Worm (Caenorhabditis elegans) whole organism, L3 larva: Measurements from ENCODE around the gene C04E6.7.

ENCODE experiments used
- aly-2 ChIP-seq: fragments of 150-350 bp; optimal IDR thresholded peaks from 2 replicates; lab custom pipeline; 2014; ENCODE audit warnings: missing biosample characterization, missing genetic modification characterization
- ama-1 ChIP-seq: fragments of 150-350 bp; optimal IDR thresholded peaks from 2 replicates; lab custom pipeline; 2018
- nhr-28 ChIP-seq: fragments of 150-350 bp; optimal IDR thresholded peaks from 2 replicates; lab custom pipeline; 2014; ENCODE audit warnings: missing biosample characterization, missing genetic modification characterization
- pha-4 ChIP-seq: fragments of 150-350 bp; optimal IDR thresholded peaks from 2 replicates; lab custom pipeline; 2014; ENCODE audit warnings: missing biosample characterization, missing genetic modification reagents, missing genetic modification characterization
- snpc-4 ChIP-seq: fragments of 150-350 bp; optimal IDR thresholded peaks from 2 replicates; lab custom pipeline; 2014; ENCODE audit warnings: missing biosample characterization, missing genetic modification characterization
- unc-62 ChIP-seq: fragments of 150-350 bp; sonication (generic microtip); optimal IDR thresholded peaks from 4 replicates; lab custom pipeline; 2014; ENCODE audit warnings: missing biosample characterization, missing genetic modification reagents, missing genetic modification characterization

DNA sequence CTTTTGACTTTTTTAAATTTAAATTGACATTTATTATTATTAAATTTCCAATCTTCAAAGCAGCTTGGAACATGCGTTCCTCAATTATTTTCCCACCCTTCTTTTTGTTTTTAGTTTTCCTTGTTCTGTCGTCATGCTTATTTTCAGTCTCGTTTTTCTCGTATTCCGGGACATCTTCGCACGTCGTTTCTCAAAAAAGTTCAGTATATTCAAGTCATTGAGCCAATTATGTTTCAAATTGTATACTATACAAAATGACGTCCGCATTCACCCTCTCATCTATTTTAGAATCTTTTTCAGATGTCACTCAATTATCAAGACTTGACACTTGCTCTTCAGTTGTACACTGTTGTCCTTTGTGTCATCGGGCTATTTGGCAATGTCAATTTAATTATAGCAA, 34.2 kb downstream of the C04E6.7 start, which contains the start of gene srsx-17:
- TF ChIP-seq snpc-4 (tag; lab: Kevin White, UChicago), result no peak
- no peak for TF ChIP-seq aly-2
- TF ChIP-seq unc-62 (GFP tag; lab: Kevin White, UChicago), result no peak
- no peak for TF ChIP-seq nhr-28 (tag; lab: Kevin White, UChicago)
- TF ChIP-seq ama-1 (lab: Kevin White, UChicago), result no peak
- no peak for TF ChIP-seq pha-4 (tag; lab: Kevin White, UChicago)
